Fruit fly (Drosophila melanogaster) whole organism, adult: ENCODE results near the gene CG6503.
A peak's percentile ranks its signal among the peaks of the same experiment; 100 is the strongest.

Experiments used
- CG11617 ChIP-seq: fragments of 200-800 bp; sonication (Bioruptor generic); optimal IDR thresholded peaks from 2 replicates; lab custom pipeline; 2017; ENCODE audit warnings: mild to moderate bottlenecking, missing biosample characterization, missing genetic modification reagents, missing genetic modification characterization
- CG12768 ChIP-seq: fragments of 200-800 bp; sonication (Bioruptor generic); optimal IDR thresholded peaks from 2 replicates; lab custom pipeline; 2017; ENCODE audit warnings: missing biosample characterization, missing genetic modification characterization, mild to moderate bottlenecking, moderate library complexity, missing genetic modification reagents
- CG14711 ChIP-seq: fragments of 200-800 bp; sonication (Bioruptor generic); optimal IDR thresholded peaks from 2 replicates; lab custom pipeline; 2018; ENCODE audit warnings: missing biosample characterization, mild to moderate bottlenecking, missing genetic modification characterization, moderate library complexity
- CG1620 ChIP-seq: fragments of 200-800 bp; sonication (Bioruptor generic); optimal IDR thresholded peaks from 2 replicates; lab custom pipeline; 2016; ENCODE audit warnings: missing biosample characterization, missing genetic modification characterization
- CG33017 ChIP-seq: fragments of 200-800 bp; sonication (Bioruptor generic); optimal IDR thresholded peaks from 2 replicates; lab custom pipeline; 2018; ENCODE audit warnings: missing biosample characterization, mild to moderate bottlenecking, missing genetic modification characterization, moderate library complexity
- CG5204 ChIP-seq: fragments of 200-800 bp; sonication (Bioruptor generic); optimal IDR thresholded peaks from 2 replicates; lab custom pipeline; 2016; ENCODE audit warnings: missing biosample characterization, missing genetic modification characterization
- CG7045 ChIP-seq: fragments of 200-800 bp; sonication (Bioruptor generic); optimal IDR thresholded peaks from 2 replicates; lab custom pipeline; 2017; ENCODE audit warnings: missing biosample characterization, mild to moderate bottlenecking, missing genetic modification characterization
- CG7101 ChIP-seq: fragments of 200-800 bp; sonication (Bioruptor generic); optimal IDR thresholded peaks from 2 replicates; lab custom pipeline; 2018; ENCODE audit warnings: missing biosample characterization, mild to moderate bottlenecking, missing genetic modification characterization, moderate library complexity
- Clk ChIP-seq: fragments of 200-800 bp; sonication (Bioruptor generic); optimal IDR thresholded peaks from 2 replicates; lab custom pipeline; 2017; ENCODE audit warnings: missing biosample characterization, missing genetic modification characterization
- Crg-1 ChIP-seq: fragments of 200-800 bp; sonication (Bioruptor generic); optimal IDR thresholded peaks from 2 replicates; lab custom pipeline; 2016; ENCODE audit warnings: missing biosample characterization, missing genetic modification characterization
- Hr96 ChIP-seq: fragments of 200-800 bp; sonication (Bioruptor generic); optimal IDR thresholded peaks from 2 replicates; lab custom pipeline; 2016; ENCODE audit warnings: missing biosample characterization, missing genetic modification characterization
- Mnt ChIP-seq: fragments of 200-800 bp; sonication (Bioruptor generic); optimal IDR thresholded peaks from 2 replicates; lab custom pipeline; 2016; ENCODE audit warnings: missing biosample characterization, mild to moderate bottlenecking, missing genetic modification characterization
- bab1 ChIP-seq: fragments of 200-800 bp; sonication (Bioruptor generic); optimal IDR thresholded peaks from 3 replicates; lab custom pipeline; 2019; ENCODE audit warnings: missing biosample characterization, mild to moderate bottlenecking, missing genetic modification characterization, moderate library complexity
- cic ChIP-seq: fragments of 200-800 bp; sonication (Bioruptor generic); optimal IDR thresholded peaks from 2 replicates; lab custom pipeline; 2017; ENCODE audit warnings: missing biosample characterization, mild to moderate bottlenecking, missing genetic modification characterization, moderate library complexity
- cnc ChIP-seq, 2 experiments: fragments of >200 bp; optimal IDR thresholded peaks; 2 replicates each; lab custom pipeline; 2017
- kay ChIP-seq: fragments of 200-800 bp; sonication (Bioruptor generic); peaks from one replicate; lab custom pipeline; 2016; ENCODE audit warnings: missing biosample characterization, missing genetic modification characterization, borderline replicate concordance
- ovo ChIP-seq: fragments of 200-800 bp; sonication (Bioruptor generic); optimal IDR thresholded peaks from 2 replicates; lab custom pipeline; 2016; ENCODE audit warnings: missing biosample characterization, missing genetic modification characterization
- pad ChIP-seq: fragments of 200-800 bp; sonication (Bioruptor generic); optimal IDR thresholded peaks from 3 replicates; lab custom pipeline; 2017; ENCODE audit warnings: missing biosample characterization, missing genetic modification characterization, mild to moderate bottlenecking, moderate library complexity, missing genetic modification reagents
- tj ChIP-seq: fragments of 200-800 bp; sonication (Bioruptor generic); optimal IDR thresholded peaks from 3 replicates; lab custom pipeline; 2017; ENCODE audit warnings: missing biosample characterization, mild to moderate bottlenecking, missing genetic modification characterization, moderate library complexity
- toe ChIP-seq: fragments of 200-800 bp; sonication (Bioruptor generic); optimal IDR thresholded peaks from 2 replicates; lab custom pipeline; 2016; ENCODE audit warnings: missing biosample characterization, missing genetic modification characterization

The CG6503 gene

DNA sequence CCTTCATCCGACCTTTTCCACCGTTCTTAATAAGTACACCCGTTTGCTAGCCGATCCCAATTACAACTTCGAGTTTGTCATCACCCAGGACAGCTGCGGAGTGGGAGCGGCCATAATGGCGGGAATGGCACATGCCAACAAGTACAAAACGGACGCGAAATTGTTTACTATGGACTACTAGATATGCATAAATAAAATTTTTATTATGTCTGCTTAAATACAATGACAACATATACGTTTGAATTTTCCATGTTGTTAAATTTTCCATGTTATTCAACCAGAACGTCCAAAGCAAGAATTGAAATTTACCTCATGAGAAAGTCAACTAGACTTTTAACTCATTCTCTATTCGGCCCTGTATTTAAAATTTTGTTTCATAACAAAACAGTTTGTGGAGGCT lies 25.5 kb upstream of the CG6503 start, which contains the start of gene Hex-t2:
Hex-t2 (plus strand) TSS at position 301 of the 400 bp plus-strand sequence.
- TF ChIP-seq Crg-1 (GFP tag; lab: Kevin White, UChicago) (no peak), CG33017 (no peak), CG7101 (tag; lab: Kevin White, UChicago) (no peak), cnc (optimal IDR thresholded peaks at IDR 0.05; lab: Kevin White, UChicago) (no peak)

DNA sequence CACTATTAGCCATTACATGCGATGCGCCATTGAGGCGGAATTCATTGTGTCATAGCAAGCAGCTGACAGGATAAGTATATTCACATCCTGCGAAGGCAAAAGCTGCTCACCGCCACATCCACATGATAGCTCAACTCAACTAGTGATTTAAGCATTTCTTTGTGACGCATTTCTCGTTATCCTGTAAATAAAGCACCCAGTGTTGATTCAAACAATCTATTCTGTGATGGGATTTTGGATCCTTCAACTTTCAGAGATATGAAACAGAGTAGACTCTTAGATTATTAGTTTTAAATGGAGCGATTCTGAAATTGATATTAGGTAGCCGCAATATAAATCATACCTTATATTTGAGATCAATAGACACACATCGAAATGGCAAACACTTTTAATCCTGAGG lies 23.9 kb upstream of the CG6503 start, which contains the start of gene Hex-t1:
Hex-t1 (plus strand) TSS at position 301 of the 400 bp plus-strand sequence.
- TF ChIP-seq CG11617 (GFP tag; lab: Kevin White, UChicago) (no peak), Clk (GFP tag; lab: Kevin White, UChicago) (no peak), toe (no peak), cnc (optimal IDR thresholded peaks at IDR 0.05; lab: Kevin White, UChicago) (no peak), bab1 (GFP tag; lab: Kevin White, UChicago) (no peak), CG33017 (no peak), pad (GFP tag; lab: Kevin White, UChicago) (no peak), Mnt (GFP tag; lab: Kevin White, UChicago) (no peak), CG12768 (GFP tag; lab: Kevin White, UChicago) (no peak), ovo (GFP tag; lab: Kevin White, UChicago) (no peak), kay (no peak), cic (GFP tag; lab: Kevin White, UChicago) (no peak), CG5204 (no peak), CG7101 (tag; lab: Kevin White, UChicago) (no peak), CG14711 (tag; lab: Kevin White, UChicago) (no peak)

DNA sequence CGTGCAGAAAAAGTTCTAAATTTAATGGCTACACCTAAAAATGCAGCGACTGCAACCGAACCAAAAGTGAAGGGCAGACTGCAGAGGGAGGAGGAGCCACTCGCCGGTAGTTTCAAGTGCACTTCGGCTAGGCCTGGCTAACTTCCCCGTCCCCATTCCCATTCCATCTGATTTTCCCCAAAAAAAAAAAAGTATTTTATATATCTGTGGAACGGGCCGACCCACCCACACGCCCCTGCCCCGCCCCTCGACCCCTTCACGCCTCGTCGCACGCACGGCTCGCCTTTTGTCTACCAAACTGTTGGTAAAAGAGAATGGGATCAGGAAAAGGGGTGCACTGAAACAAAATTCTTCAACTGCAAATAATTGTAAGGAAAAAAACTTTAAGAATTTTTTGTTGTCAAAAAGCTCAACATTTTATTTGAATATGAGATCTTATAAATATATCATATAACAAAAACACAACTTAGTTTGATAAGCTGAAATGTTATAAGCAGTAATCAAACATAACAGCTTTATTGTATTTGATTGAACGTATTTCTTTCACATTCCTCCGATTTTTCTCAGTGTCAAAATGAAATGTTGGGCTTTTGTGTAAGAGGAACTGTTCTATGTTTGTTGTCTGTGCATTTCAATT lies 19.1 kb upstream of the CG6503 start:
- TF ChIP-seq CG14711 (tag; lab: Kevin White, UChicago) (no peak), Hr96 (no peak), CG7045 (GFP tag; lab: Kevin White, UChicago) (peak; percentile 27)

DNA sequence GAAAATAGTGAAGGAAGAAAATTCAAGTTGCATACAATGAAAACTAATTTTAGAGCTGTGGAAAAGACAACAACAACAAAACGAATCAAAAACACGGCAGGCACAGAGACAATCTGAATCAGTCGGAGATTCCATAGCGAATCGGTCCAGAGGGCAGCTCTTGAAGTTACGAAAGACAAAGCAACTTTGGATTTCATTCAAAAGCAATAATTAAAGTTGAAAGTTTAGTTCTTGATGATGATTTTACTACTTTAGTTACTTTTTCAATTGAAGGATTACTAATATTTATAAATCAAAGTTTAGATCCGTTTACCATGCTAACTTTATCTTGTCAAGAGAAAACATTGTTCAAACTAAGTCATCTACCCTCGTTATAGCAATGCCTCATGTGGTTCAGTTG lies 18.4 kb upstream of the CG6503 start:
- TF ChIP-seq bab1 (GFP tag; lab: Kevin White, UChicago) (no peak), Hr96 (no peak), cnc (optimal IDR thresholded peaks at IDR 0.05; lab: Kevin White, UChicago) (no peak), CG12768 (GFP tag; lab: Kevin White, UChicago) (no peak), pad (GFP tag; lab: Kevin White, UChicago) (no peak), cic (GFP tag; lab: Kevin White, UChicago) (no peak), CG33017 (no peak), toe (no peak), Crg-1 (GFP tag; lab: Kevin White, UChicago) (no peak), CG5204 (no peak), ovo (GFP tag; lab: Kevin White, UChicago) (no peak), CG7045 (GFP tag; lab: Kevin White, UChicago) (no peak), Mnt (GFP tag; lab: Kevin White, UChicago) (no peak), Clk (GFP tag; lab: Kevin White, UChicago) (no peak), CG14711 (tag; lab: Kevin White, UChicago) (no peak), CG7101 (tag; lab: Kevin White, UChicago) (no peak), tj (GFP tag; lab: Kevin White, UChicago) (no peak)

DNA sequence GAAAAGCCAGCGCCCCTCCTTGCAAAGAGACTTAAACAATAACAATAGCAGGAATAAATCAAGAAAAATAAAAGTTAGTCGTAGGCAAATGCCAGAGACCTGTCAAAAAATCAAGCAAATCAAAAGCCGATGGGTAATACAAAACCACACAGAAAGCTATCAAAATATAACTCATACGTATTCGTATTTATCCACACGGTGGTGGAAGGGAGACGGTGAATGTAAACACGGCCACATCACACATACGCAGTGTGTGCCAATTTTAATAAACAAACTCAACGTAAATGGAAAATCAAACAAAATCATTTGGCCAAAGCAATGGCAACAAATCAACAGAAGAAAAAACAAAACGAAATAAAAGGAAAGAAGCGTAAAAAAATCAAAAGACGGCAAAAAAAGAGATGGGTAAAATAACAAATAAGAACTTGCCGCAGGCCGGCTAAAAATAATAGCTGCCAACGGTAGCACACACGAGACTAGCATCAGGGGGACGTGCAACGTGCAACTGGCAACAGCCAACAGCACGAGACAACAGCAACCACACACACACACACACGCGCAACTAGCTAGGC lies 17.8 kb upstream of the CG6503 start:
- no peak for TF ChIP-seq pad (GFP tag; lab: Kevin White, UChicago)
- TF ChIP-seq CG7045 (GFP tag; lab: Kevin White, UChicago): no peak
- no peak for TF ChIP-seq cnc (optimal IDR thresholded peaks at IDR 0.05; lab: Kevin White, UChicago)
- no peak for TF ChIP-seq ovo (GFP tag; lab: Kevin White, UChicago)
- no peak for TF ChIP-seq Clk (GFP tag; lab: Kevin White, UChicago)
- TF ChIP-seq kay: no peak
- TF ChIP-seq CG12768 (GFP tag; lab: Kevin White, UChicago): no peak
- no peak for TF ChIP-seq CG1620 (GFP tag; lab: Kevin White, UChicago)

DNA sequence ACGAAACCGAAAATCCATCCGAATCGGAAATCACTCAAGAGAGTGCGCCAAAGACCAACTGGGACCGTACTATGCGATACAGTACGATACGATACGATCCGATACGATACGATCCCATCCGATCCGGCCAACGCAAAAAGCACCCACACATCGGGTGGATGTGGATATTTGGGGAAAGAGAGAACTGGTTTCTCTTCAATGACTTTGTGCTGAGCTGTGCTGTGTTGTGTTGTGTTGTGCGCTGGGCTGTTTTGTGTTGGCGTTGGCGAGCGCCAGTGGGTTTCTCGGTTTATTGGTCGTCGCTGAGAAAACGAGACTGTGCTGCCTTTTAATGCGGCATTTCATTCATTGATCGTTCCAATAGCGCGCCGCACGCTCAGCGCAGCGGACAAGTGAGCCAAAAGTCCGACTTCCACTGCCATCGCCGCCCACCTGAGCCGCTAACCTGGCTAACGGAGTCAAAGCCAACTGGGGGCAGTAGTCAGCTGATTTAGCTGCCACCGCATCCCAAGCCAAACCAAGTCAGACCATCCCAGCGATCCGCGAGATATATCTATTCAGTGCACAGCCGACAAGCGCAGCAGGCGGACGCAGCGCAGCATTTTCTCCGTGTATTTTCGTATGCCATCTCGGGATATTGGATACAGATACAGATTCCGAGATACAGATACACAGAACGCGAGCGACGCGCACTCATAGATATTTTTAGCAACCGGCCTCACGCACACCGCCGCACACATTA lies 15.7 kb upstream of the CG6503 start, which contains the start of gene tx:
tx (plus strand) TSS at position 324 of the 742 bp plus-strand sequence.
- peak; percentile 46 for TF ChIP-seq ovo (GFP tag; lab: Kevin White, UChicago)
- TF ChIP-seq pad (GFP tag; lab: Kevin White, UChicago): no peak
- peak; percentile 35 for TF ChIP-seq cic (GFP tag; lab: Kevin White, UChicago)
